Worm (Caenorhabditis elegans): ENCODE measurements around the gene irld-25.

DNA sequence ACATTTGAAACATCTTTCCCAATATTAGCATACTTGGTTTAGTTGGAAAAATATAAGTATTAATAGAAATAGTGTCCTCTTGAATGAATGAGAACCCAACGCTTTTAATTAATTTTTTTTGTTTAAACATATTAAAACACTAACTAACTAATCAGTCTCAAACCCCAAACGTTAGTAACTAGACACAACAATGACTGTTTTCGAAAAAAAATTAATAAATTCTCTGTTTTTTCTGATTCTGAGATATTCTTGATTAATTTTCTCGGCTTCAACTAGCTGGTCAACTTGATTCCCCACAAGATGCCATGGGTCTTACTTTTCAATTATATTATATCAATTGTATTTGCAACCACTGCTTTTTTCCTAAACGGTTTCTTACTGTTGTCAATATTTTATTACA is 30.7 kb downstream of the irld-25 start, which contains the start of gene srbc-76:
- TF ChIP-seq tab-1 (GFP tag; IDR thresholded peaks at IDR 0.05) (no peak), flt-1 (GFP tag; IDR thresholded peaks at IDR 0.05) (no peak), T22C8.4 (GFP tag; IDR thresholded peaks at IDR 0.05) (no peak), ztf-23 (GFP tag; IDR thresholded peaks at IDR 0.05) (no peak), klf-2 (GFP tag; conservative IDR thresholded peaks at IDR 0.05) (no peak), ztf-29 (GFP tag; IDR thresholded peaks at IDR 0.05) (no peak), cog-1 (tag; optimal IDR thresholded peaks at IDR 0.05) (no peak), med-1 (GFP tag; optimal IDR thresholded peaks at IDR 0.05; ENCODE audit: insufficient read depth) (no peak), ref-1 (GFP tag; conservative IDR thresholded peaks at IDR 0.05) (no peak)

Data from whole organism, midembryonic.